Worm (Caenorhabditis elegans): ENCODE results near the gene str-138.
A peak's percentile ranks its signal among the peaks of the same experiment; 100 is the strongest.

Gene str-138

ce11 chrV:8050811-8051210 is 7.6 kb upstream of the str-138 start, which contains the start of gene col-43:
Gene col-43, minus strand, starts transcription at chrV:8050911.
- TF ChIP-seq unc-86 (tag; optimal IDR thresholded peaks at IDR 0.05), result no peak
- peak; percentile 21 for TF ChIP-seq blmp-1 (tag; optimal IDR thresholded peaks at IDR 0.05)

- TF ChIP-seq lin-13 (GFP tag; optimal IDR thresholded peaks at IDR 0.05), result no peak
- TF ChIP-seq fkh-10 (GFP tag; optimal IDR thresholded peaks at IDR 0.05), result no peak
- TF ChIP-seq ztf-11 (tag; optimal IDR thresholded peaks at IDR 0.05), result no peak
- no peak for TF ChIP-seq dpl-1 (GFP tag; optimal IDR thresholded peaks at IDR 0.05)
- no peak for TF ChIP-seq ceh-63 (GFP tag; optimal IDR thresholded peaks at IDR 0.05)
- TF ChIP-seq xbp-1 (tag; optimal IDR thresholded peaks at IDR 0.05), result no peak
- no peak for TF ChIP-seq ceh-8 (GFP tag; optimal IDR thresholded peaks at IDR 0.05)
- TF ChIP-seq C04F5.9 (tag; optimal IDR thresholded peaks at IDR 0.05), result no peak
Measured at ce11 chrV:8051851-8052250, 6.6 kb upstream of the str-138 start, which contains the start of gene sth-1. Gene sth-1, plus strand, starts transcription at chrV:8052151.

- no peak for TF ChIP-seq tlp-1 (tag; optimal IDR thresholded peaks at IDR 0.05)
- peak; percentile 9 for TF ChIP-seq nhr-85 (tag)
- TF ChIP-seq blmp-1 (tag; optimal IDR thresholded peaks at IDR 0.05), result peak; percentile 16
Measured at ce11 chrV:8054130-8054529, 4.3 kb upstream of the str-138 start, which contains the start of gene ZC513.2. Gene ZC513.2, plus strand, starts transcription at chrV:8054430.

- TF ChIP-seq lin-39 (tag; optimal IDR thresholded peaks at IDR 0.05), result no peak
- TF ChIP-seq blmp-1 (tag; optimal IDR thresholded peaks at IDR 0.05), result peak; percentile 79
Measured at ce11 chrV:8055170-8055569, 3.3 kb upstream of the str-138 start.

- 0 out of 2 replicates have a peak, but pooled peaks have one; percentile 14 for TF ChIP-seq grh-1 (GFP tag; IDR thresholded peaks at IDR 0.05)
Measured at ce11 chrV:8057771-8058170, 688 bp upstream of the str-138 start.

ce11 chrV:8062074-8062473 is 3.6 kb downstream of the str-138 start, which contains the start of gene str-139:
Gene str-139, minus strand, starts transcription at chrV:8062174.
- no peak for TF ChIP-seq hlh-17 (GFP tag; optimal IDR thresholded peaks at IDR 0.05; ENCODE audit: borderline replicate concordance)
- TF ChIP-seq ceh-63 (GFP tag; optimal IDR thresholded peaks at IDR 0.05), result no peak
- no peak for TF ChIP-seq nhr-28 (tag; optimal IDR thresholded peaks at IDR 0.05)
- TF ChIP-seq vab-15 (tag; optimal IDR thresholded peaks at IDR 0.05), result no peak
- no peak for TF ChIP-seq fkh-10 (GFP tag; optimal IDR thresholded peaks at IDR 0.05)
- TF ChIP-seq isw-1 (GFP tag; IDR thresholded peaks at IDR 0.05), result no peak
- no peak for TF ChIP-seq pax-3 (tag; optimal IDR thresholded peaks at IDR 0.05)
- TF ChIP-seq C04F5.9 (tag; optimal IDR thresholded peaks at IDR 0.05), result no peak
- TF ChIP-seq zag-1 (tag; optimal IDR thresholded peaks at IDR 0.05), result no peak
- no peak for TF ChIP-seq mdl-1 (tag; optimal IDR thresholded peaks at IDR 0.05)
- TF ChIP-seq dsc-1 (tag; optimal IDR thresholded peaks at IDR 0.05), result no peak
- TF ChIP-seq nhr-77 (tag; optimal IDR thresholded peaks at IDR 0.05), result no peak
- no peak for TF ChIP-seq zip-4 (GFP tag; optimal IDR thresholded peaks at IDR 0.05)
- no peak for TF ChIP-seq sox-4 (tag; optimal IDR thresholded peaks at IDR 0.05)
- TF ChIP-seq nhr-85 (tag), result no peak

ce11 chrV:8067800-8068199 is 9.3 kb downstream of the str-138 start, which contains the start of gene str-140:
Gene str-140, minus strand, starts transcription at chrV:8067900.
- TF ChIP-seq alr-1 (tag; optimal IDR thresholded peaks at IDR 0.05; ENCODE audit: borderline replicate concordance), result no peak
- no peak for TF ChIP-seq unc-86 (tag; optimal IDR thresholded peaks at IDR 0.05)
- TF ChIP-seq efl-3 (GFP tag; optimal IDR thresholded peaks at IDR 0.05), result no peak
- TF ChIP-seq nhr-47 (tag; optimal IDR thresholded peaks at IDR 0.05), result no peak

Measured in whole organism, L1 larva.